Worm (Caenorhabditis elegans) whole organism, late embryonic: ENCODE results near the gene txt-19.

Experiments
- K02D7.2 ChIP-seq: sonication (generic microtip); optimal IDR thresholded peaks from 2 replicates; lab custom pipeline; 2017; ENCODE audit warnings: mild to moderate bottlenecking, missing genetic modification characterization, missing compliant biosample characterization
- T23F11.4 ChIP-seq: fragments of 200-800 bp; sonication (Bioruptor generic); optimal IDR thresholded peaks from 2 replicates; lab custom pipeline; 2018; ENCODE audit warnings: mild to moderate bottlenecking, missing genetic modification characterization, missing compliant biosample characterization
- ama-1 ChIP-seq: fragments of 150-350 bp; optimal IDR thresholded peaks from 2 replicates; lab custom pipeline; 2014
- ets-4 ChIP-seq: sonication (generic microtip); optimal IDR thresholded peaks from 2 replicates; lab custom pipeline; 2016; ENCODE audit warnings: missing genetic modification characterization, missing compliant biosample characterization
- ref-2 ChIP-seq: sonication (generic microtip); optimal IDR thresholded peaks from 2 replicates; lab custom pipeline; 2016; ENCODE audit warnings: missing genetic modification characterization, missing compliant biosample characterization

DNA sequence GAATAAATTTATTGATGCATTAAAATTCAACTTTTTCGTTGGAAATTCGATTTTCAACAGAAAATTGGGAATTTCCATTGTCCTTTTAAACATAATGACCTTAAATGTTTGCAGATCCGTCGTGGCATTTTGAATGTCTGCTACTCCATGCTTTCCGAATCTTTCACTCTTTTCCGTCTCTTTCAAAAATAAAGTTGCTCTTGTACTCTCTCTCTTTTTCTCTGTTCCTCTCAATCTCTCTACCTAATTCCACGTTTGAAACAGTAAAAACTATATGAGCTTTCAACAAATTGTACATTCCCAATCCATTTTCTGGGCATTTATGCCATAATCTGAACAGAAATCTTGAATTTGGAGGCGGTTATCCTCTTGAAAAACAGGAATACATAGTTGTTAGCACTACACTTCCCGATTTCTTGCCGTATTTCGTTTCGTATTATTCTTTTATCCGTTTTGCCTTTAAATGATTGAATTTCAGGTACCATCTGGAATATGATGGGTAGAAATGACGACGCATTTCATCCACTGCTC, 3.4 kb downstream of the txt-19 start, which contains the start of gene srf-3:
- TF ChIP-seq T23F11.4 (GFP tag; lab: Kevin White, UChicago) = no peak
- no peak for TF ChIP-seq ref-2 (tag; lab: Kevin White, UChicago)
- TF ChIP-seq ama-1 (lab: Kevin White, UChicago) = no peak
- TF ChIP-seq ets-4 (tag; lab: Kevin White, UChicago) = no peak
- TF ChIP-seq K02D7.2 (tag; lab: Kevin White, UChicago) = no peak
